Worm (Caenorhabditis elegans): ENCODE data around the gene C15H11.10.

- TF ChIP-seq ref-1 (GFP tag; conservative IDR thresholded peaks at IDR 0.05): no peak
- TF ChIP-seq T22C8.4 (GFP tag; IDR thresholded peaks at IDR 0.05): no peak
- TF ChIP-seq ztf-29 (GFP tag; IDR thresholded peaks at IDR 0.05): no peak
- TF ChIP-seq ztf-23 (GFP tag; IDR thresholded peaks at IDR 0.05): no peak
- no peak for TF ChIP-seq flt-1 (GFP tag; IDR thresholded peaks at IDR 0.05)
- TF ChIP-seq cog-1 (tag; optimal IDR thresholded peaks at IDR 0.05): no peak
Measured at ce11 chrV:14433584-14433983, 41.7 kb downstream of the C15H11.10 start.

All from whole organism, midembryonic.